Worm (Caenorhabditis elegans): Measurements from ENCODE around the gene F41E7.2.

F41E7.2 gene

ce11 chrX:10232395-10232794 lies 41.1 kb upstream of the F41E7.2 start:
- TF ChIP-seq sem-4 (tag; optimal IDR thresholded peaks at IDR 0.05) (no peak), mab-5 (tag; optimal IDR thresholded peaks at IDR 0.05) (no peak), F13H6.1 (tag; optimal IDR thresholded peaks at IDR 0.05) (no peak)

- TF ChIP-seq Y55F3AM.14 (GFP tag; optimal IDR thresholded peaks at IDR 0.05), result no peak
- TF ChIP-seq peb-1 (tag; optimal IDR thresholded peaks at IDR 0.05), result no peak
- TF ChIP-seq gmeb-1 (tag; optimal IDR thresholded peaks at IDR 0.05), result no peak
- TF ChIP-seq elt-1 (tag; optimal IDR thresholded peaks at IDR 0.05), result no peak
- TF ChIP-seq C34F6.9 (tag; optimal IDR thresholded peaks at IDR 0.05), result no peak
- TF ChIP-seq alr-1 (tag; optimal IDR thresholded peaks at IDR 0.05), result no peak
- no peak for TF ChIP-seq ztf-11 (tag; optimal IDR thresholded peaks at IDR 0.05)
- no peak for TF ChIP-seq fos-1 (tag; optimal IDR thresholded peaks at IDR 0.05)
- TF ChIP-seq zag-1 (tag; optimal IDR thresholded peaks at IDR 0.05), result no peak
- peak; percentile 27 for TF ChIP-seq sem-4 (tag; optimal IDR thresholded peaks at IDR 0.05)
- peak; percentile 24 for TF ChIP-seq nhr-25 (tag; optimal IDR thresholded peaks at IDR 0.05)
- no peak for TF ChIP-seq mbf-1 (tag; optimal IDR thresholded peaks at IDR 0.05)
- TF ChIP-seq ZK546.5 (tag; optimal IDR thresholded peaks at IDR 0.05), result no peak
- no peak for TF ChIP-seq mab-5 (tag; optimal IDR thresholded peaks at IDR 0.05)
Measured at ce11 chrX:10236844-10237243, 36.6 kb upstream of the F41E7.2 start, which contains the start of gene zipt-13. Gene zipt-13, minus strand, starts transcription at chrX:10236944.

DNA sequence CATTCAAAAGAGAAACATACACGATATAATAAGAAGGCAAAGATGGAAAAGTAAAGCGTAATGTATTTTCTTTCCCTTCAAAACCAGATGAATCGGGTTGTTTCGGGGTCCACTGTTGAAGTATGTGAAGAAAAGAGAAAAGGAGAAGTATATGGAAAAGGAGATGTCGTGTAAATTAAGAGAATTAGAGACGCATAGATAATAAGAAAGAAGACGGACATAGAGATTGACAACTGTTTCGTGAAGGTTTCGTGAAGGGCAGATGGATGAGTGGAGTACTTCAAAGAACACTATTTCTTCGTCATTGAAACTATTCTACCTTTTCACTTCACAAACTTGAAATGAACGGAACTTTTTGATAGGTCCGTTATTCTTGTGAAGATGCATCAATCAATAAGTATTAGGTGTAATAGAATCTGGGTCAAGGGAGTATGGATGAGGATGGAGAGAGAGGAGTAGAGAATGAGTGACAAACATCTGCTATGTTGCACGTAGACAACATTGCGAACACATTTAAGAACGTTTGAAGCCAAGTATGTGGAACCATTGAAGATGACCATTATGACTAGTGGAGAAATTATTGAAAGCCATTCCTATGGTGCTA lies 35.2 kb upstream of the F41E7.2 start:
- TF ChIP-seq crh-2 (tag; optimal IDR thresholded peaks at IDR 0.05), result peak; percentile 48
- no peak for TF ChIP-seq unc-55 (GFP tag; optimal IDR thresholded peaks at IDR 0.05)
- TF ChIP-seq nhr-21 (tag; optimal IDR thresholded peaks at IDR 0.05), result peak; percentile 48
- TF ChIP-seq fos-1 (tag; optimal IDR thresholded peaks at IDR 0.05), result peak; percentile 6
- TF ChIP-seq mab-5 (tag; optimal IDR thresholded peaks at IDR 0.05), result no peak
- no peak for TF ChIP-seq mdl-1 (tag; optimal IDR thresholded peaks at IDR 0.05)
- TF ChIP-seq sem-4 (tag; optimal IDR thresholded peaks at IDR 0.05), result peak; percentile 35
- TF ChIP-seq C34F6.9 (tag; optimal IDR thresholded peaks at IDR 0.05), result peak; percentile 44
- peak in 1 of 2 experiments; percentile 53 for TF ChIP-seq lsy-2 (tag; optimal IDR thresholded peaks at IDR 0.05)
- TF ChIP-seq sma-3 (GFP tag; optimal IDR thresholded peaks at IDR 0.05), result peak; percentile 19
- TF ChIP-seq nhr-25 (tag; optimal IDR thresholded peaks at IDR 0.05), result peak; percentile 80
- TF ChIP-seq sma-9 (GFP tag; optimal IDR thresholded peaks at IDR 0.05), result peak; percentile 68
- TF ChIP-seq sma-9 (tag; optimal IDR thresholded peaks at IDR 0.05), result no peak
- peak; percentile 42 for TF ChIP-seq blmp-1 (tag; optimal IDR thresholded peaks at IDR 0.05; ENCODE audit: insufficient read depth)
- peak; percentile 68 for TF ChIP-seq F13H6.1 (tag; optimal IDR thresholded peaks at IDR 0.05)

DNA sequence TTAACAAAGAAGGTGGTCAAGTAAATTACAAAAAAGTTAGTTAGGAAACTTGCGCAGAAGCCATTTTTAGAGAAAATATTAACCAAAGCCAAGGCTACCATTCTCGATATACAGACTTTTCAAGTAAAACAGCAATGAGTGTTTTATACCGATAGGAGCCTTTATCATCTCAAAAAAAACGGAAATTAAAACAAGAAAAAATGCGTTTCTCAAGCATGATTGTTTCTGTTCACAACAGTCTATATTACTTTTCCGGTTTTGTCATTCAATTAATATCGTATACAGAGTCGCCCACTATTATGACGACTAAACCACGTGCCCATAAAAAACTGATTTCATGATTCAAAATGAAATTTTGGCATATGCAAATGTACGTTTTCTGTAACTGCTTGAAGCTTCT lies 32.6 kb upstream of the F41E7.2 start, which contains the start of gene str-74:
str-74 (minus strand) TSS at position 101 of the 400 bp plus-strand sequence.
- TF ChIP-seq elt-3 (tag; optimal IDR thresholded peaks at IDR 0.05), result no peak
- no peak for TF ChIP-seq ceh-16 (tag; optimal IDR thresholded peaks at IDR 0.05)
- TF ChIP-seq ceh-82 (tag; optimal IDR thresholded peaks at IDR 0.05), result no peak
- no peak for TF ChIP-seq unc-39 (tag; optimal IDR thresholded peaks at IDR 0.05)
- TF ChIP-seq aly-2 (tag; optimal IDR thresholded peaks at IDR 0.05), result no peak
- no peak for TF ChIP-seq mbf-1 (tag; optimal IDR thresholded peaks at IDR 0.05)
- TF ChIP-seq peb-1 (tag; optimal IDR thresholded peaks at IDR 0.05), result no peak
- no peak for TF ChIP-seq fos-1 (tag; optimal IDR thresholded peaks at IDR 0.05)
- no peak for TF ChIP-seq lsy-2 (tag; optimal IDR thresholded peaks at IDR 0.05)
- TF ChIP-seq unc-55 (GFP tag; optimal IDR thresholded peaks at IDR 0.05), result no peak
- no peak for TF ChIP-seq egl-27 (tag; optimal IDR thresholded peaks at IDR 0.05)
- no peak for TF ChIP-seq nhr-10 (tag; optimal IDR thresholded peaks at IDR 0.05)
- no peak for TF ChIP-seq sma-3 (GFP tag; optimal IDR thresholded peaks at IDR 0.05)
- TF ChIP-seq nhr-21 (tag; optimal IDR thresholded peaks at IDR 0.05), result no peak
- no peak for TF ChIP-seq nhr-12 (tag; optimal IDR thresholded peaks at IDR 0.05)
- TF ChIP-seq R02D3.7 (tag; optimal IDR thresholded peaks at IDR 0.05), result no peak
- no peak for TF ChIP-seq ztf-4 (tag; optimal IDR thresholded peaks at IDR 0.05)
- TF ChIP-seq ztf-1 (GFP tag; conservative IDR thresholded peaks at IDR 0.05), result no peak
- no peak for TF ChIP-seq snpc-4 (tag; optimal IDR thresholded peaks at IDR 0.05)
- no peak for TF ChIP-seq crh-2 (tag; optimal IDR thresholded peaks at IDR 0.05)

All from whole organism, L2 larva.